Worm (Caenorhabditis elegans) whole organism, L2 larva: Measurements from ENCODE around the gene fbxb-103.

Source experiments
- C34F6.9 ChIP-seq: fragments of 150-350 bp; optimal IDR thresholded peaks from 2 replicates; lab custom pipeline; 2014; ENCODE audit warnings: missing biosample characterization, missing genetic modification characterization
- F13H6.1 ChIP-seq: sonication (generic microtip); optimal IDR thresholded peaks from 2 replicates; lab custom pipeline; 2016; ENCODE audit warnings: missing genetic modification characterization, missing compliant biosample characterization
- R02D3.7 ChIP-seq: fragments of 150-350 bp; optimal IDR thresholded peaks from 2 replicates; lab custom pipeline; 2014; ENCODE audit warnings: missing biosample characterization, missing genetic modification characterization
- Y55F3AM.14 ChIP-seq: fragments of 200-800 bp; sonication (Bioruptor generic); optimal IDR thresholded peaks from 2 replicates; lab custom pipeline; 2018; ENCODE audit warnings: mild to moderate bottlenecking, missing genetic modification characterization, missing compliant biosample characterization
- ZK546.5 ChIP-seq: sonication (generic microtip); optimal IDR thresholded peaks from 2 replicates; lab custom pipeline; 2017; ENCODE audit warnings: missing biosample characterization, missing genetic modification characterization
- alr-1 ChIP-seq: fragments of 150-350 bp; optimal IDR thresholded peaks from 2 replicates; lab custom pipeline; 2014; ENCODE audit warnings: missing biosample characterization, missing genetic modification characterization
- aly-2 ChIP-seq: fragments of 150-350 bp; optimal IDR thresholded peaks from 2 replicates; lab custom pipeline; 2014; ENCODE audit warnings: missing biosample characterization, missing genetic modification characterization
- ama-1 ChIP-seq: fragments of 150-350 bp; optimal IDR thresholded peaks from 2 replicates; lab custom pipeline; 2018; ENCODE audit warnings: inconsistent platforms
- blmp-1 ChIP-seq: sonication (generic microtip); optimal IDR thresholded peaks from 2 replicates; lab custom pipeline; 2017; ENCODE audit warnings: missing genetic modification characterization, mild to moderate bottlenecking, missing compliant biosample characterization, antibody characterized with exemption, moderate library complexity; ENCODE audit not compliant: insufficient read depth
- ceh-16 ChIP-seq: fragments of 150-350 bp; optimal IDR thresholded peaks from 2 replicates; lab custom pipeline; 2014; ENCODE audit warnings: missing biosample characterization, missing genetic modification characterization
- ceh-82 ChIP-seq: fragments of 150-350 bp; optimal IDR thresholded peaks from 2 replicates; lab custom pipeline; 2014; ENCODE audit warnings: missing biosample characterization, missing genetic modification characterization
- crh-2 ChIP-seq: sonication (generic microtip); optimal IDR thresholded peaks from 2 replicates; lab custom pipeline; 2017; ENCODE audit warnings: missing biosample characterization, missing genetic modification characterization
- elt-1 ChIP-seq: fragments of 150-350 bp; optimal IDR thresholded peaks from 2 replicates; lab custom pipeline; 2014; ENCODE audit warnings: missing biosample characterization, missing genetic modification characterization
- elt-3 ChIP-seq: sonication (generic microtip); optimal IDR thresholded peaks from 2 replicates; lab custom pipeline; 2017; ENCODE audit warnings: missing biosample characterization, missing genetic modification characterization
- fos-1 ChIP-seq: fragments of 150-350 bp; optimal IDR thresholded peaks from 2 replicates; lab custom pipeline; 2014; ENCODE audit warnings: missing biosample characterization, missing genetic modification characterization
- lin-39 ChIP-seq: fragments of 150-350 bp; optimal IDR thresholded peaks from 2 replicates; lab custom pipeline; 2014; ENCODE audit warnings: missing biosample characterization, missing genetic modification reagents, missing genetic modification characterization
- mab-5 ChIP-seq: fragments of 150-350 bp; optimal IDR thresholded peaks from 2 replicates; lab custom pipeline; 2014; ENCODE audit warnings: missing biosample characterization, missing genetic modification characterization
- mbf-1 ChIP-seq: sonication (generic microtip); optimal IDR thresholded peaks from 2 replicates; lab custom pipeline; 2017; ENCODE audit warnings: missing biosample characterization, missing genetic modification characterization
- nhr-10 ChIP-seq: sonication (generic microtip); optimal IDR thresholded peaks from 2 replicates; lab custom pipeline; 2017; ENCODE audit warnings: missing biosample characterization, missing genetic modification characterization
- nhr-11 ChIP-seq: fragments of 150-350 bp; optimal IDR thresholded peaks from 2 replicates; lab custom pipeline; 2014; ENCODE audit warnings: missing biosample characterization, missing genetic modification characterization
- nhr-12 ChIP-seq: fragments of 150-350 bp; optimal IDR thresholded peaks from 2 replicates; lab custom pipeline; 2014; ENCODE audit warnings: missing biosample characterization, missing genetic modification characterization
- nhr-23 ChIP-seq: fragments of 150-350 bp; optimal IDR thresholded peaks from 2 replicates; lab custom pipeline; 2014; ENCODE audit warnings: missing biosample characterization, missing genetic modification reagents, missing genetic modification characterization
- nhr-237 ChIP-seq: fragments of 150-350 bp; optimal IDR thresholded peaks from 2 replicates; lab custom pipeline; 2014; ENCODE audit warnings: missing biosample characterization, missing genetic modification characterization
- nhr-25 ChIP-seq: fragments of 150-350 bp; sonication (generic microtip); optimal IDR thresholded peaks from 3 replicates; lab custom pipeline; 2014; ENCODE audit warnings: missing biosample characterization, missing genetic modification characterization
- nhr-6 ChIP-seq: fragments of 150-350 bp; optimal IDR thresholded peaks from 2 replicates; lab custom pipeline; 2014; ENCODE audit warnings: missing biosample characterization, missing genetic modification characterization
- nhr-77 ChIP-seq: fragments of 150-350 bp; optimal IDR thresholded peaks from 2 replicates; lab custom pipeline; 2014; ENCODE audit warnings: missing biosample characterization, missing genetic modification characterization
- peb-1 ChIP-seq: fragments of 150-350 bp; optimal IDR thresholded peaks from 2 replicates; lab custom pipeline; 2014; ENCODE audit warnings: missing biosample characterization, missing genetic modification characterization
- sem-4 ChIP-seq: fragments of 150-350 bp; optimal IDR thresholded peaks from 2 replicates; lab custom pipeline; 2014; ENCODE audit warnings: missing biosample characterization, missing genetic modification reagents, missing genetic modification characterization
- sma-9 ChIP-seq, 2 experiments: fragments of 150-350 bp in 1 of 2; sonication (generic microtip) in 1 of 2; optimal IDR thresholded peaks; 2 replicates each; lab custom pipeline; 2014 to 2016; ENCODE audit warnings: missing genetic modification characterization in 2 of 2, mild to moderate bottlenecking in 1 of 2, missing biosample characterization in 1 of 2, missing compliant biosample characterization in 1 of 2, missing genetic modification reagents in 1 of 2, moderate library complexity in 1 of 2
- snpc-4 ChIP-seq: fragments of 150-350 bp; optimal IDR thresholded peaks from 2 replicates; lab custom pipeline; 2014; ENCODE audit warnings: missing biosample characterization, missing genetic modification characterization
- unc-39 ChIP-seq: fragments of 150-350 bp; optimal IDR thresholded peaks from 2 replicates; lab custom pipeline; 2014; ENCODE audit warnings: missing biosample characterization, missing genetic modification characterization
- unc-55 ChIP-seq: fragments of 150-350 bp; sonication (generic microtip); optimal IDR thresholded peaks from 3 replicates; lab custom pipeline; 2014; ENCODE audit warnings: missing biosample characterization, missing genetic modification reagents, missing genetic modification characterization
- unc-62 ChIP-seq: fragments of 150-350 bp; optimal IDR thresholded peaks from 2 replicates; lab custom pipeline; 2014; ENCODE audit warnings: missing biosample characterization, missing genetic modification reagents, missing genetic modification characterization
- zag-1 ChIP-seq: fragments of 150-350 bp; optimal IDR thresholded peaks from 2 replicates; lab custom pipeline; 2014; ENCODE audit warnings: missing biosample characterization, missing genetic modification characterization
- ztf-1 ChIP-seq: fragments of 200-800 bp; sonication (Bioruptor generic); conservative IDR thresholded peaks from 2 replicates; pipeline ENCODE4 v1.3.6; 2022; ENCODE audit warnings: missing genetic modification characterization, missing compliant biosample characterization
- ztf-11 ChIP-seq: sonication (generic microtip); optimal IDR thresholded peaks from 2 replicates; lab custom pipeline; 2017; ENCODE audit warnings: missing biosample characterization, missing genetic modification characterization

Gene fbxb-103

ce11 chrII:3906615-3907190 lies at the start of gene fbxb-103, which contains the start of gene F53C3.11:
fbxb-103 (plus strand) TSS chrII:3907140.
F53C3.11 (minus strand) TSS chrII:3906715.
- no peak for TF ChIP-seq nhr-10 (tag; lab: Kevin White, UChicago)
- TF ChIP-seq nhr-23 (tag; lab: Kevin White, UChicago) = no peak
- TF ChIP-seq mbf-1 = no peak
- TF ChIP-seq unc-62 (GFP tag; lab: Kevin White, UChicago) = no peak
- TF ChIP-seq F13H6.1 (tag; lab: Kevin White, UChicago) = no peak
- no peak for TF ChIP-seq unc-55
- TF ChIP-seq nhr-237 (tag; lab: Kevin White, UChicago) = no peak
- TF ChIP-seq unc-39 = no peak
- TF ChIP-seq, all 48 proteins: peak for 0

ce11 chrII:3860826-3861225 lies 46.1 kb upstream of the fbxb-103 start, which contains the start of gene oac-11:
oac-11 (minus strand) TSS chrII:3860926.
- TF ChIP-seq ceh-16 (tag; lab: Kevin White, UChicago) (no peak), nhr-237 (tag; lab: Kevin White, UChicago) (no peak), nhr-10 (tag; lab: Kevin White, UChicago) (no peak), ztf-1 (GFP tag; lab: Robert Waterston, UW) (no peak), elt-1 (tag; lab: Kevin White, UChicago) (no peak), fos-1 (no peak), unc-62 (GFP tag; lab: Kevin White, UChicago) (no peak), zag-1 (no peak), blmp-1 (tag; lab: Kevin White, UChicago) (no peak), alr-1 (tag; lab: Kevin White, UChicago) (no peak), lin-39 (tag; lab: Kevin White, UChicago) (no peak), nhr-11 (tag; lab: Kevin White, UChicago) (no peak), ama-1 (lab: Kevin White, UChicago) (no peak), nhr-6 (no peak), ZK546.5 (tag; lab: Kevin White, UChicago) (no peak), unc-55 (no peak)

ce11 chrII:3862053-3862452 lies 44.9 kb upstream of the fbxb-103 start:
- TF ChIP-seq ceh-82 (tag; lab: Kevin White, UChicago) (no peak), sem-4 (tag; lab: Kevin White, UChicago) (no peak), crh-2 (tag; lab: Kevin White, UChicago) (no peak), elt-1 (tag; lab: Kevin White, UChicago) (peak; percentile 76)

- no peak for TF ChIP-seq elt-3 (tag; lab: Kevin White, UChicago)
Observed at ce11 chrII:3864652-3865051, 42.3 kb upstream of the fbxb-103 start, which contains the start of gene nhr-261. nhr-261 (minus strand) TSS chrII:3864752.

DNA sequence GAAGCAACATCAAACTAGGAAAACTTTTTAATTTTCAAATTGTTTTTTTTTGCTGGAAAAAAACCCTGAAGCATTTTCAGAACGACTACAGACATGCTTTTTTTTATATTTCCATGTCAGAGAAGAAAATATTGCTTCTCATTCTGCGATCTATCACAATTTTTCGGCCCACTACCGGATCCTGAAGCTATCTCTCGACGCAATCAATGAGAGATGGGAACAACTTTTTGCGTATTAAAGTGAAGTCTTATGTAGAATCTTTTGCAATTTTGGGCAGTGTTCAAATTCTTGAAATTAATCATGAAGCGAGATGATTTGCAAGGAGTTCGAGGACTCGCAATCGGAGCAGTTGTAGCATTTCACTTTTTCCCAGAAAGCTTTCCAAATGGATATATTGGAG lies 37.3 kb upstream of the fbxb-103 start, which contains the start of gene oac-10:
TSS of gene oac-10 (plus strand) at position 301 of the 400 bp plus-strand sequence.
- TF ChIP-seq alr-1 (tag; lab: Kevin White, UChicago) (no peak), R02D3.7 (tag; lab: Kevin White, UChicago) (no peak), mab-5 (tag; lab: Kevin White, UChicago) (no peak), sem-4 (tag; lab: Kevin White, UChicago) (no peak), nhr-77 (no peak), sma-9 (GFP tag; optimal IDR thresholded peaks at IDR 0.05; lab: Kevin White, UChicago) (no peak), sma-9 (tag; optimal IDR thresholded peaks at IDR 0.05; lab: Kevin White, UChicago) (no peak), Y55F3AM.14 (no peak), nhr-12 (no peak), lin-39 (tag; lab: Kevin White, UChicago) (no peak)

ce11 chrII:3877127-3877526 lies 29.8 kb upstream of the fbxb-103 start, which contains the start of gene nep-3:
nep-3 (minus strand) TSS chrII:3877227.
- TF ChIP-seq Y55F3AM.14 = no peak
- no peak for TF ChIP-seq nhr-237 (tag; lab: Kevin White, UChicago)
- TF ChIP-seq R02D3.7 (tag; lab: Kevin White, UChicago) = no peak
- no peak for TF ChIP-seq peb-1 (tag; lab: Kevin White, UChicago)
- TF ChIP-seq unc-62 (GFP tag; lab: Kevin White, UChicago) = no peak
- TF ChIP-seq elt-1 (tag; lab: Kevin White, UChicago) = no peak
- no peak for TF ChIP-seq alr-1 (tag; lab: Kevin White, UChicago)
- no peak for TF ChIP-seq nhr-77
- TF ChIP-seq aly-2 (tag; lab: Kevin White, UChicago) = no peak
- TF ChIP-seq ceh-82 (tag; lab: Kevin White, UChicago) = no peak
- TF ChIP-seq mab-5 (tag; lab: Kevin White, UChicago) = no peak
- TF ChIP-seq C34F6.9 (tag; lab: Kevin White, UChicago) = no peak
- TF ChIP-seq zag-1 = no peak
- TF ChIP-seq snpc-4 (tag; lab: Kevin White, UChicago) = no peak
- no peak for TF ChIP-seq ztf-11 (tag; lab: Kevin White, UChicago)
- TF ChIP-seq nhr-25 (tag; lab: Kevin White, UChicago) = no peak
- TF ChIP-seq mbf-1 = no peak
- no peak for TF ChIP-seq sem-4 (tag; lab: Kevin White, UChicago)
